Worm (Caenorhabditis elegans) whole organism, mixed stage, embryonic: Measurements from ENCODE around the gene F47D12.7.

Experiments used
- ceh-43 ChIP-seq: fragments of 200-800 bp; sonication (Bioruptor generic); optimal IDR thresholded peaks from 2 replicates; lab custom pipeline; 2018; ENCODE audit warnings: mild to moderate bottlenecking, missing genetic modification characterization, moderate library complexity, missing compliant biosample characterization
- elt-1 ChIP-seq: sonication (generic microtip); optimal IDR thresholded peaks from 2 replicates; lab custom pipeline; 2017; ENCODE audit warnings: missing genetic modification characterization, mild to moderate bottlenecking, missing compliant biosample characterization, antibody characterized with exemption, moderate library complexity, borderline replicate concordance; ENCODE audit not compliant: insufficient read depth
- flh-1 ChIP-seq: fragments of 200-800 bp; sonication (Bioruptor generic); optimal IDR thresholded peaks from 2 replicates; lab custom pipeline; 2018; ENCODE audit warnings: mild to moderate bottlenecking, missing genetic modification characterization, moderate library complexity, missing compliant biosample characterization
- lsy-2 ChIP-seq: fragments of 150-350 bp; optimal IDR thresholded peaks from 2 replicates; lab custom pipeline; 2014; ENCODE audit warnings: missing biosample characterization, missing genetic modification characterization
- mep-1 ChIP-seq: fragments of 150-350 bp; optimal IDR thresholded peaks from 2 replicates; lab custom pipeline; 2017; ENCODE audit warnings: missing biosample characterization, missing genetic modification reagents, missing genetic modification characterization, inconsistent platforms
- nhr-76 ChIP-seq: sonication (generic microtip); optimal IDR thresholded peaks from 2 replicates; lab custom pipeline; 2017; ENCODE audit warnings: missing biosample characterization, missing genetic modification characterization
- pha-4 ChIP-seq: fragments of 150-350 bp; optimal IDR thresholded peaks from 2 replicates; lab custom pipeline; 2018; ENCODE audit warnings: missing biosample characterization, missing genetic modification reagents, missing genetic modification characterization
- unc-120 ChIP-seq: sonication (generic microtip); optimal IDR thresholded peaks from 2 replicates; lab custom pipeline; 2017; ENCODE audit warnings: missing genetic modification characterization, missing compliant biosample characterization; ENCODE audit not compliant: poor library complexity, severe bottlenecking
- zip-8 ChIP-seq: fragments of 150-350 bp; optimal IDR thresholded peaks from 2 replicates; lab custom pipeline; 2014; ENCODE audit warnings: missing biosample characterization, missing genetic modification characterization
- ztf-11 ChIP-seq: fragments of 150-350 bp; optimal IDR thresholded peaks from 2 replicates; lab custom pipeline; 2014; ENCODE audit warnings: missing biosample characterization, missing genetic modification characterization

- TF ChIP-seq lsy-2 (no peak), elt-1 (tag; lab: Kevin White, UChicago) (no peak), ztf-11 (tag; lab: Kevin White, UChicago) (no peak), flh-1 (GFP tag; lab: Kevin White, UChicago) (no peak), mep-1 (no peak), ceh-43 (GFP tag; lab: Kevin White, UChicago) (no peak), unc-120 (tag; lab: Kevin White, UChicago) (no peak), nhr-76 (tag; lab: Kevin White, UChicago) (no peak), pha-4 (tag; lab: Kevin White, UChicago) (no peak), zip-8 (tag; lab: Kevin White, UChicago) (no peak)
These were observed 21.0 kb upstream of the F47D12.7 start for ce11 chrIII:6316795-6317194.
